Fruit fly (Drosophila melanogaster) whole organism, adult: ENCODE data around the gene CG11980.

Experiments used
- CG11617 ChIP-seq: fragments of 200-800 bp; sonication (Bioruptor generic); optimal IDR thresholded peaks from 2 replicates; lab custom pipeline; 2017; ENCODE audit warnings: mild to moderate bottlenecking, missing biosample characterization, missing genetic modification reagents, missing genetic modification characterization
- CG14711 ChIP-seq: fragments of 200-800 bp; sonication (Bioruptor generic); optimal IDR thresholded peaks from 2 replicates; lab custom pipeline; 2018; ENCODE audit warnings: missing biosample characterization, mild to moderate bottlenecking, missing genetic modification characterization, moderate library complexity
- CG1620 ChIP-seq: fragments of 200-800 bp; sonication (Bioruptor generic); optimal IDR thresholded peaks from 2 replicates; lab custom pipeline; 2016; ENCODE audit warnings: missing biosample characterization, missing genetic modification characterization
- CG33017 ChIP-seq: fragments of 200-800 bp; sonication (Bioruptor generic); optimal IDR thresholded peaks from 2 replicates; lab custom pipeline; 2018; ENCODE audit warnings: missing biosample characterization, mild to moderate bottlenecking, missing genetic modification characterization, moderate library complexity
- CG5204 ChIP-seq: fragments of 200-800 bp; sonication (Bioruptor generic); optimal IDR thresholded peaks from 2 replicates; lab custom pipeline; 2016; ENCODE audit warnings: missing biosample characterization, missing genetic modification characterization
- CG7045 ChIP-seq: fragments of 200-800 bp; sonication (Bioruptor generic); optimal IDR thresholded peaks from 2 replicates; lab custom pipeline; 2017; ENCODE audit warnings: missing biosample characterization, mild to moderate bottlenecking, missing genetic modification characterization
- CG7101 ChIP-seq: fragments of 200-800 bp; sonication (Bioruptor generic); optimal IDR thresholded peaks from 2 replicates; lab custom pipeline; 2018; ENCODE audit warnings: missing biosample characterization, mild to moderate bottlenecking, missing genetic modification characterization, moderate library complexity
- Clk ChIP-seq: fragments of 200-800 bp; sonication (Bioruptor generic); optimal IDR thresholded peaks from 2 replicates; lab custom pipeline; 2017; ENCODE audit warnings: missing biosample characterization, missing genetic modification characterization
- Crg-1 ChIP-seq: fragments of 200-800 bp; sonication (Bioruptor generic); optimal IDR thresholded peaks from 2 replicates; lab custom pipeline; 2016; ENCODE audit warnings: missing biosample characterization, missing genetic modification characterization
- cic ChIP-seq: fragments of 200-800 bp; sonication (Bioruptor generic); optimal IDR thresholded peaks from 2 replicates; lab custom pipeline; 2017; ENCODE audit warnings: missing biosample characterization, mild to moderate bottlenecking, missing genetic modification characterization, moderate library complexity
- kay ChIP-seq: fragments of 200-800 bp; sonication (Bioruptor generic); peaks from one replicate; lab custom pipeline; 2016; ENCODE audit warnings: missing biosample characterization, missing genetic modification characterization, borderline replicate concordance
- ovo ChIP-seq: fragments of 200-800 bp; sonication (Bioruptor generic); optimal IDR thresholded peaks from 2 replicates; lab custom pipeline; 2016; ENCODE audit warnings: missing biosample characterization, missing genetic modification characterization
- tj ChIP-seq: fragments of 200-800 bp; sonication (Bioruptor generic); optimal IDR thresholded peaks from 3 replicates; lab custom pipeline; 2017; ENCODE audit warnings: missing biosample characterization, mild to moderate bottlenecking, missing genetic modification characterization, moderate library complexity
- toe ChIP-seq: fragments of 200-800 bp; sonication (Bioruptor generic); optimal IDR thresholded peaks from 2 replicates; lab custom pipeline; 2016; ENCODE audit warnings: missing biosample characterization, missing genetic modification characterization

DNA sequence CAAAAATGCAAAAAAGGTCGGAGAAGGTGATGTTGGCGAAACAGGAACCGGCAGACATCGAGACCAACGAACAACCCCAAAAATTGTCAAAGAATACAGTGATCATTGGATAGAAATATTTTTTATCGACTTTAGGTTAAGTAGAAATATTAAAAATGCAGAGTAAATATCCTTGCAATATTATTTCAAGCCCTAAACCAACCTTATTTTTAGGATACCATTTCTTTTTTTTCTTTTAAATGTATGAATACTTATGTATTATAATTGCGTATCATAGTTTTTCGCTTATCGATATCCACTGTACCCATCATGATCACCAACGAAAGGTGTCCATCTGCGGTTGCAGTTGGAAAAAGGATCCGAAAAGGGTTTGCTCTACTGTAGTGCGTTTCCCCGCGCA, 31.4 kb downstream of the CG11980 start:
- no peak for TF ChIP-seq kay (GFP tag; lab: Kevin White, UChicago)
- no peak for TF ChIP-seq CG1620 (GFP tag; lab: Kevin White, UChicago)
- TF ChIP-seq CG5204 (GFP tag; lab: Kevin White, UChicago), result no peak
- TF ChIP-seq ovo (GFP tag; lab: Kevin White, UChicago), result no peak
- no peak for TF ChIP-seq CG7101 (tag; lab: Kevin White, UChicago)
- no peak for TF ChIP-seq Crg-1 (GFP tag; lab: Kevin White, UChicago)
- no peak for TF ChIP-seq cic (GFP tag; lab: Kevin White, UChicago)
- TF ChIP-seq CG11617 (GFP tag; lab: Kevin White, UChicago), result no peak
- no peak for TF ChIP-seq toe (GFP tag; lab: Kevin White, UChicago)
- TF ChIP-seq tj, result no peak
- TF ChIP-seq CG33017 (tag; lab: Kevin White, UChicago), result no peak
- TF ChIP-seq CG7045 (GFP tag; lab: Kevin White, UChicago), result no peak
- no peak for TF ChIP-seq Clk (GFP tag; lab: Kevin White, UChicago)
- no peak for TF ChIP-seq CG14711
